Worm (Caenorhabditis elegans) whole organism, L4 larva: Measurements from ENCODE around the gene srz-67.

ENCODE experiments used
- F10B5.3 ChIP-seq: sonication (generic microtip); optimal IDR thresholded peaks from 2 replicates; lab custom pipeline; 2016; ENCODE audit warnings: mild to moderate bottlenecking, missing genetic modification characterization, missing compliant biosample characterization
- F37D6.2 ChIP-seq: sonication (generic microtip); optimal IDR thresholded peaks from 2 replicates; lab custom pipeline; 2016; ENCODE audit warnings: mild to moderate bottlenecking, missing genetic modification characterization, missing compliant biosample characterization
- F49E8.2 ChIP-seq: sonication (generic microtip); optimal IDR thresholded peaks from 2 replicates; lab custom pipeline; 2016; ENCODE audit warnings: missing compliant biosample characterization, mild to moderate bottlenecking, missing genetic modification characterization, borderline replicate concordance
- aha-1 ChIP-seq: fragments of 150-350 bp; peaks from one replicate; lab custom pipeline; 2014; ENCODE audit warnings: missing biosample characterization, missing genetic modification characterization
- arid-1 ChIP-seq: fragments of 200-800 bp; sonication (Bioruptor generic); conservative IDR thresholded peaks from 2 replicates; pipeline ENCODE4 v1.3.6; 2022; ENCODE audit warnings: missing genetic modification reagents, missing genetic modification characterization, missing compliant biosample characterization
- cey-2 ChIP-seq: sonication (generic microtip); optimal IDR thresholded peaks from 3 replicates; lab custom pipeline; 2017; ENCODE audit warnings: missing genetic modification characterization, mild to moderate bottlenecking, missing compliant biosample characterization, antibody characterized with exemption, borderline replicate concordance; ENCODE audit not compliant: insufficient read depth
- daf-16 ChIP-seq, 3 experiments: sonication (generic microtip); optimal IDR thresholded peaks; 2 replicates each; lab custom pipeline; 2016 to 2017; ENCODE audit warnings: missing genetic modification characterization in 3 of 3, missing genetic modification reagents in 3 of 3, mild to moderate bottlenecking in 2 of 3, missing compliant biosample characterization in 2 of 3, missing biosample characterization in 1 of 3, moderate library complexity in 1 of 3
- dmd-6 ChIP-seq: fragments of 200-800 bp; sonication (Bioruptor generic); IDR thresholded peaks from 2 replicates; pipeline ENCODE4 v1.3.6; 2022; ENCODE audit warnings: missing genetic modification reagents, missing genetic modification characterization, missing compliant biosample characterization
- egl-43 ChIP-seq: fragments of 200-800 bp; sonication (Bioruptor generic); IDR thresholded peaks from 2 replicates; pipeline ENCODE4 v1.3.6; 2022; ENCODE audit warnings: missing genetic modification reagents, missing genetic modification characterization, missing compliant biosample characterization
- fkh-10 ChIP-seq: fragments of 150-350 bp; optimal IDR thresholded peaks from 2 replicates; lab custom pipeline; 2014; ENCODE audit warnings: missing biosample characterization, missing genetic modification reagents, missing genetic modification characterization
- hlh-30 ChIP-seq: sonication (generic microtip); optimal IDR thresholded peaks from 2 replicates; lab custom pipeline; 2017; ENCODE audit warnings: antibody characterized with exemption, mild to moderate bottlenecking, missing genetic modification characterization, missing compliant biosample characterization; ENCODE audit not compliant: insufficient read depth
- jun-1 ChIP-seq: fragments of 150-350 bp; optimal IDR thresholded peaks from 2 replicates; lab custom pipeline; 2014; ENCODE audit warnings: missing biosample characterization, missing genetic modification reagents, missing genetic modification characterization
- lin-15B ChIP-seq: fragments of 150-350 bp; sonication (generic microtip); optimal IDR thresholded peaks from 3 replicates; lab custom pipeline; 2014; ENCODE audit warnings: missing biosample characterization, missing genetic modification characterization
- lin-39 ChIP-seq: fragments of 150-350 bp; optimal IDR thresholded peaks from 2 replicates; lab custom pipeline; 2014; ENCODE audit warnings: missing biosample characterization, missing genetic modification reagents, missing genetic modification characterization
- lir-3 ChIP-seq: sonication (generic microtip); optimal IDR thresholded peaks from 2 replicates; lab custom pipeline; 2016; ENCODE audit warnings: mild to moderate bottlenecking, missing genetic modification characterization, missing compliant biosample characterization
- lsy-2 ChIP-seq, 2 experiments: fragments of 150-350 bp in 1 of 2; sonication (generic microtip) in 1 of 2; optimal IDR thresholded peaks; 2 replicates each; lab custom pipeline; 2014 to 2017; ENCODE audit warnings: missing biosample characterization in 2 of 2, missing genetic modification characterization in 2 of 2
- mdt-29 ChIP-seq: fragments of 200-800 bp; sonication (Bioruptor generic); IDR thresholded peaks from 2 replicates; pipeline ENCODE4 v1.3.6; 2022; ENCODE audit warnings: missing genetic modification reagents, missing genetic modification characterization, missing compliant biosample characterization
- mes-2 ChIP-seq: sonication (generic microtip); optimal IDR thresholded peaks from 2 replicates; lab custom pipeline; 2016; ENCODE audit warnings: missing genotype, mild to moderate bottlenecking, missing genetic modification characterization, missing compliant biosample characterization; ENCODE audit not compliant: poor library complexity, severe bottlenecking
- nhr-237 ChIP-seq: sonication (generic microtip); optimal IDR thresholded peaks from 2 replicates; lab custom pipeline; 2017; ENCODE audit warnings: missing biosample characterization, missing genetic modification characterization
- nhr-25 ChIP-seq: sonication (generic microtip); optimal IDR thresholded peaks from 2 replicates; lab custom pipeline; 2017; ENCODE audit warnings: missing genetic modification characterization, mild to moderate bottlenecking, missing compliant biosample characterization, antibody characterized with exemption, moderate library complexity, borderline replicate concordance; ENCODE audit not compliant: insufficient read depth
- nhr-28 ChIP-seq: fragments of 150-350 bp; optimal IDR thresholded peaks from 2 replicates; lab custom pipeline; 2014; ENCODE audit warnings: missing biosample characterization, missing genetic modification characterization
- nhr-42 ChIP-seq: fragments of 200-800 bp; sonication (Bioruptor generic); IDR thresholded peaks from 2 replicates; pipeline ENCODE4 v1.3.6; 2022; ENCODE audit warnings: missing genetic modification characterization, missing compliant biosample characterization
- nhr-48 ChIP-seq: sonication (generic microtip); optimal IDR thresholded peaks from 2 replicates; lab custom pipeline; 2016; ENCODE audit warnings: mild to moderate bottlenecking, missing genetic modification characterization, missing compliant biosample characterization
- pha-4 ChIP-seq, 2 experiments: fragments of 150-350 bp in 1 of 2; fragments of 200-800 bp in 1 of 2; sonication (Bioruptor generic) in 1 of 2; IDR thresholded peaks in 1 of 2; optimal IDR thresholded peaks in 1 of 2; 2 replicates each; pipeline versions ENCODE4 v1.3.6 to Lab custom; 2014 to 2022; ENCODE audit warnings: missing genetic modification characterization in 2 of 2, missing genetic modification reagents in 2 of 2, missing biosample characterization in 1 of 2, missing compliant biosample characterization in 1 of 2
- rbr-2 ChIP-seq: sonication (generic microtip); optimal IDR thresholded peaks from 2 replicates; lab custom pipeline; 2016; ENCODE audit warnings: missing genotype, missing genetic modification characterization, missing compliant biosample characterization
- saeg-2 ChIP-seq: fragments of 200-800 bp; sonication (Bioruptor generic); IDR thresholded peaks from 2 replicates; pipeline ENCODE4 v1.3.6; 2022; ENCODE audit warnings: missing genetic modification reagents, missing genetic modification characterization, missing compliant biosample characterization
- set-16 ChIP-seq: fragments of 200-800 bp; sonication (Bioruptor generic); IDR thresholded peaks from 2 replicates; pipeline ENCODE4 v1.3.6; 2022; ENCODE audit warnings: missing genetic modification reagents, missing genetic modification characterization, missing compliant biosample characterization
- unc-39 ChIP-seq: sonication (generic microtip); optimal IDR thresholded peaks from 2 replicates; lab custom pipeline; 2017; ENCODE audit warnings: missing biosample characterization, missing genetic modification characterization
- unc-62 ChIP-seq, 3 experiments: fragments of 150-350 bp in 1 of 3; sonication (generic microtip); optimal IDR thresholded peaks in 2 of 3; peaks in 1 of 3; 1 replicate in 1 of 3; 2 replicates in 2 of 3; lab custom pipeline; 2014 to 2017; ENCODE audit warnings: missing biosample characterization in 3 of 3, missing genetic modification characterization in 3 of 3, missing genetic modification reagents in 3 of 3, missing genotype in 1 of 3
- ztf-7 ChIP-seq: fragments of 150-350 bp; optimal IDR thresholded peaks from 2 replicates; lab custom pipeline; 2014; ENCODE audit warnings: missing biosample characterization, missing genetic modification characterization

srz-67 gene

DNA sequence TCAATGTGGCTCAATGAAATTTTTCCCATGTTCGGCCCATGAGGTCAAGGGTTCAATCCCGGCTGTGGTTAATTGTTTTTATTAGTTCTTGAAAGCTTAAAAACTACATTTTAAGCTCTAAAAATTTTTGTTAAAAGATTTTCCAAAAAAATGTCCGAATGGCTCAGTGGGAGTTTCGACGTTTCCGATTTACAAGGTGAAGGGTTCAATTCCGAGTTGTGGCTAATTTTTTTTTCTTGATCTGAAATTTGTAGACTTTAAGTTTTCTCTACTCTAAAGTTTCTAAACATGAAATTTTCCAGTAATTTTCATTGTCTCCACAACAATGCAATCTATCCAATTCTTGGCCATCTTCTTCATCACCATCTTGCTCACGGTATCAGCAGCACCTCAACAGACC, 25.6 kb upstream of the srz-67 start, which contains the start of gene F02E11.2:
Gene F02E11.2, plus strand, starts transcription at position 301 of the 400 bp plus-strand sequence.
- no peak for TF ChIP-seq fkh-10 (GFP tag; lab: Kevin White, UChicago)
- TF ChIP-seq nhr-25, result no peak
- TF ChIP-seq hlh-30 (tag; lab: Kevin White, UChicago), result no peak
- TF ChIP-seq ztf-7 (tag; lab: Kevin White, UChicago), result no peak
- TF ChIP-seq F10B5.3, result no peak
- no peak for TF ChIP-seq aha-1 (tag; lab: Kevin White, UChicago)
- no peak for TF ChIP-seq rbr-2 (tag; lab: Kevin White, UChicago)
- TF ChIP-seq lir-3, result no peak

DNA sequence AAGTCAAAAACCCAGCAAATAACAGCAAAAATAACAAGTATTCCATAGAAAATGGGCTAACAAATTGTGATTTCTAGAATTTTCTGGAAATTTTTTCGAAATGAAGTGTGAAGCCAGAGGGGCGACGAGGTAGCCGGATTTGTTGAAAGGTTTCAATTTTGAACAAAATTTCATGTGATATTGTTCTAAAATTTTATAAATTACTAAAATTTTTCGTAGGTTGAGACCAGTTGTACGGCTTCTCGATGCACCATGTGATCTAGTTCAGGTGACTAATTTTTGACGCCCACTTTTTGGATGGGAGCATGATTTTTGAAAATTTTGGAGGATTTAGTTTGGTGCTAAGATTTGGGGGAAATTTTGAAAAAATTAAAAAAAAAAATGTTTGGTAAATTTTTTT, 22.3 kb upstream of the srz-67 start, which contains the start of gene gcy-19:
Gene gcy-19, minus strand, starts transcription at position 101 of the 400 bp plus-strand sequence.
- TF ChIP-seq unc-62 (GFP tag; optimal IDR thresholded peaks at IDR 0.05 in 1 of 2; lab: Kevin White, UChicago) (peak in 1 of 2 experiments; percentile 8), unc-62 (tag; optimal IDR thresholded peaks at IDR 0.05; lab: Kevin White, UChicago) (no peak), saeg-2 (GFP tag; lab: Robert Waterston, UW) (no peak)

DNA sequence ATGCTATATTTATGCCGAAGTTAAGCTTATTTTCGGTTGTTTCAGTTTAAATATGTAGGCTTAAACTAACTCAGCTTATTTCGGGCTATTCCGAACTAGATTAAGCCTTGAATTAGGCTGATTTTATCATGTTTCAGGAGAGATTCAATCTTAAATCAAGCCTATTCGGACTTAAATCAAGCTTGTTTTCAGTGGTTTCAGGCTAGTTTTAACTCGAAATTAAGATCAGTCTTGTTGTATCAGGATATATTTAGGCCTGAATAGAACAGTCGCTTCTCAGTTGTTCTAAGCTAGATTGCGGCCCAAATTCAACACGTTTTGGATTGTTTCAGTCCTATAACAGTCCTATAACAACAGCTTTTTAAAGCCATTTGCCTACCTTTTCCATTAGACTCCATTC, 14.8 kb upstream of the srz-67 start:
- TF ChIP-seq nhr-237 (tag; lab: Kevin White, UChicago), result no peak
- peak; percentile 96 for TF ChIP-seq aha-1 (tag; lab: Kevin White, UChicago)

DNA sequence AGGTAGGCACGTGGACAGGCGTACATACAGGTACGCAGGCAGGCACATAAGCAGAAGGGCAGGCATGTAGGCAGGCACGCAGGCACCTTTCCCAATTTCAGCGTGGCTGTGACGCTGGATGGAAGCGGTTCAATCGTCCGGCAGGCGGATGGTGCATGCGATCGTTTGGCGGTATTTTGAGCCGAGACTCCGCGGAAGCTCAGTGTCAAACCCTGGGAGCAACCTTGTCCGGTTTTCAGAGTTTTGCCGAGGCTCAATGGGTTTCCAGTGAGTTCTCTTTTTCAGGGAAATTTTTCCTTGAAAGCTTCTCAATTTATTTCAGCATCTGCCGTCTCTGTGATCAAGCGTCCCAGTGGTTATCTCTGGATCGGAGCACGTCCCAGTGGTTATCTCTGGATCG, 13.3 kb upstream of the srz-67 start:
- TF ChIP-seq pha-4 (GFP tag; IDR thresholded peaks at IDR 0.05; lab: Robert Waterston, UW) (no peak), pha-4 (tag; optimal IDR thresholded peaks at IDR 0.05; lab: Kevin White, UChicago) (no peak), F37D6.2 (tag; lab: Kevin White, UChicago) (no peak), set-16 (GFP tag; lab: Robert Waterston, UW) (peak; percentile 60; the same call in 1 of the 2 replicates), arid-1 (GFP tag; lab: Robert Waterston, UW) (no peak), nhr-28 (no peak), daf-16 (GFP tag; optimal IDR thresholded peaks at IDR 0.05; lab: Kevin White, UChicago) (no peak), daf-16 (tag; optimal IDR thresholded peaks at IDR 0.05; lab: Kevin White, UChicago) (no peak), cey-2 (tag; lab: Kevin White, UChicago) (no peak)

DNA sequence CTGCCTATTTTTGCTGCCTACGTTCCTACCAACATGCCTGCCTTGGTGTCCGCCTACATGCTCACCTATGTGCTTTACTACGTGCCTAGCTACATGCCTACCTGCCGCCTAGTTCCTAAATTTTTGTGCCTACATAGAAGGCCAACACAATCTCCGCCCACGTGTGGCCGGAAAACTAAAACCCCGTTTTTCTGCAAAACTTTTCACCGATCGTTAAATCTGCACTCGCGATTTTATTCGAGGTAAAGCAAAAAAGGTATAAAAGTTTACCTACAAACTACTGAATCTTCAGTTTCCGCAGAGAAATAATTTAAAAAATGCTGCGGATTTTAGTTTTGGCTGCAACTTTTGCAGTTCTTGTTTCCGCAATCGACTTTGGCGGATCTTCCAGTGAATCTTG, 12.5 kb upstream of the srz-67 start, which contains the start of gene clec-124:
Gene clec-124, plus strand, starts transcription at position 301 of the 400 bp plus-strand sequence.
- TF ChIP-seq nhr-48 (tag; lab: Kevin White, UChicago) (no peak), jun-1 (tag; lab: Kevin White, UChicago) (no peak), unc-39 (tag; lab: Kevin White, UChicago) (no peak), F37D6.2 (tag; lab: Kevin White, UChicago) (no peak), mdt-29 (no peak), F49E8.2 (tag; lab: Kevin White, UChicago) (no peak), ztf-7 (tag; lab: Kevin White, UChicago) (no peak), lsy-2 (tag; optimal IDR thresholded peaks at IDR 0.05; lab: Kevin White, UChicago) (no peak), nhr-42 (GFP tag; lab: Robert Waterston, UW) (no peak), lin-15B (tag; lab: Kevin White, UChicago) (no peak), mes-2 (no peak), dmd-6 (GFP tag; lab: Robert Waterston, UW) (no peak), lin-39 (tag; lab: Kevin White, UChicago) (no peak), egl-43 (GFP tag; lab: Robert Waterston, UW) (no peak)
